Worm (Caenorhabditis elegans): Measurements from ENCODE around the gene nhr-232.
A peak's percentile ranks its signal among the peaks of the same experiment; 100 is the strongest.

Gene nhr-232

ce11 chrV:10266050-10266449, 10.1 kb downstream of the nhr-232 start:
- TF ChIP-seq F37D6.2 (tag; optimal IDR thresholded peaks at IDR 0.05) (no peak), ces-1 (GFP tag; optimal IDR thresholded peaks at IDR 0.05) (peak; percentile 54), jun-1 (tag; optimal IDR thresholded peaks at IDR 0.05) (no peak), dmd-9 (GFP tag; IDR thresholded peaks at IDR 0.05) (no peak)

ce11 chrV:10270214-10270613, 14.2 kb downstream of the nhr-232 start, which contains the start of gene ric-4:
ric-4 (minus strand) TSS chrV:10270314.
- no peak for TF ChIP-seq dpl-1 (GFP tag; optimal IDR thresholded peaks at IDR 0.05)
- TF ChIP-seq mxl-2 (GFP tag; conservative IDR thresholded peaks at IDR 0.05) = no peak
- no peak for TF ChIP-seq ztf-7 (tag; optimal IDR thresholded peaks at IDR 0.05)
- TF ChIP-seq unc-130 (GFP tag; optimal IDR thresholded peaks at IDR 0.05) = no peak
- TF ChIP-seq madf-5 (GFP tag; IDR thresholded peaks at IDR 0.05) = no peak
- no peak for TF ChIP-seq lin-15B (tag; optimal IDR thresholded peaks at IDR 0.05)
- TF ChIP-seq F10B5.3 (tag; optimal IDR thresholded peaks at IDR 0.05) = no peak
- no peak for TF ChIP-seq dmd-8 (GFP tag; IDR thresholded peaks at IDR 0.05)
- no peak for TF ChIP-seq set-16 (GFP tag; IDR thresholded peaks at IDR 0.05)
- TF ChIP-seq nhr-237 (tag; optimal IDR thresholded peaks at IDR 0.05) = no peak
- no peak for TF ChIP-seq skn-1 (tag; optimal IDR thresholded peaks at IDR 0.05)
- TF ChIP-seq tra-1 (GFP tag; IDR thresholded peaks at IDR 0.05) = no peak
- TF ChIP-seq ctbp-1 (GFP tag; IDR thresholded peaks at IDR 0.05) = no peak
- TF ChIP-seq php-3 (GFP tag; IDR thresholded peaks at IDR 0.05) = no peak
- TF ChIP-seq lin-1 (GFP tag; IDR thresholded peaks at IDR 0.05) = no peak
- TF ChIP-seq vab-7 (GFP tag; IDR thresholded peaks at IDR 0.05) = no peak
- no peak for TF ChIP-seq T20F7.1 (GFP tag; optimal IDR thresholded peaks at IDR 0.05)
- no peak for TF ChIP-seq egl-27 (tag; optimal IDR thresholded peaks at IDR 0.05)
- no peak for TF ChIP-seq dmd-9 (GFP tag; IDR thresholded peaks at IDR 0.05)

ce11 chrV:10273837-10274236, 17.9 kb downstream of the nhr-232 start:
- TF ChIP-seq rbr-2 (tag; optimal IDR thresholded peaks at IDR 0.05) (peak; percentile 49), nhr-48 (tag; optimal IDR thresholded peaks at IDR 0.05) (no peak), nhr-237 (tag; optimal IDR thresholded peaks at IDR 0.05) (no peak), set-16 (GFP tag; IDR thresholded peaks at IDR 0.05) (peak; percentile 7; the same call in 1 of the 2 replicates), lsy-2 (tag; optimal IDR thresholded peaks at IDR 0.05) (peak; percentile 44 to 50), F49E8.2 (tag; optimal IDR thresholded peaks at IDR 0.05; ENCODE audit: borderline replicate concordance) (no peak), fkh-10 (GFP tag; optimal IDR thresholded peaks at IDR 0.05) (peak; percentile 94), dve-1 (tag; optimal IDR thresholded peaks at IDR 0.05; ENCODE audit: insufficient read depth) (peak; percentile 13), nhr-102 (tag; optimal IDR thresholded peaks at IDR 0.05) (no peak), hmg-1.1 (GFP tag; IDR thresholded peaks at IDR 0.05) (peak; percentile 76; the same call in 1 of the 2 replicates), hlh-30 (tag; optimal IDR thresholded peaks at IDR 0.05; ENCODE audit: insufficient read depth) (peak; percentile 24), ceh-28 (tag; optimal IDR thresholded peaks at IDR 0.05) (peak; percentile 62), F37D6.2 (tag; optimal IDR thresholded peaks at IDR 0.05) (peak; percentile 64), hif-1 (tag; optimal IDR thresholded peaks at IDR 0.05) (peak in 1 of 2 experiments; percentile 29), attf-4 (tag; optimal IDR thresholded peaks at IDR 0.05) (no peak), ctbp-1 (GFP tag; IDR thresholded peaks at IDR 0.05) (0 out of 2 replicates have a peak, but pooled peaks have one; percentile 8), unc-62 (GFP tag; optimal IDR thresholded peaks at IDR 0.05 in 1 of 2) (peak in 1 of 2 experiments; percentile 99), unc-62 (tag; optimal IDR thresholded peaks at IDR 0.05) (no peak), mep-1 (tag; optimal IDR thresholded peaks at IDR 0.05) (peak; percentile 45), mdl-1 (tag; optimal IDR thresholded peaks at IDR 0.05) (peak in 1 of 2 experiments; percentile 4), spr-3 (GFP tag; optimal IDR thresholded peaks at IDR 0.05) (no peak), jun-1 (tag; optimal IDR thresholded peaks at IDR 0.05) (no peak), aly-2 (tag; optimal IDR thresholded peaks at IDR 0.05) (no peak), aha-1 (tag) (peak; percentile 69)
